Fruit fly (Drosophila melanogaster): ENCODE data around the gene CG14507.

DNA sequence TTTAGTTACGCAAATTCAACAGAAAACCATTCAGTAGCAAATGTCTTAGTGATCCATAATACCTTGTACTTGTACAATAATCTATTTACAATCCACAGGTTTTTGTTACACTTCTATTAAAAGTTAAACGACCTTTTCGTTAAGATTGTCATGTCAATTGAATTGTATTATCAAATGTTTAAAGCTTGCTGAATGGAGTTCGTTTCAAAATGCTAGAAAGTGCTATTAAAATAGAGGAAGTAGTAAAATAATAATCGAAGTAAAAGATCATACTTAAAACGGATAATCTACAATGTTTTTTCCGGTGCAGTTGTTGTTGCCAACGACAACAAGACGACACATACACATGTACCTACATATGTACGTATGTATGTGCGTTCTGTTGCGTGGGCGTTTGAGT, 9.5 kb downstream of the CG14507 start:
- TF ChIP-seq EcR (GFP tag; optimal IDR thresholded peaks at IDR 0.05) = no peak
- no peak for TF ChIP-seq usp (GFP tag; optimal IDR thresholded peaks at IDR 0.05)
- TF ChIP-seq pan (optimal IDR thresholded peaks at IDR 0.05) = no peak

Data from whole organism.